Worm (Caenorhabditis elegans) whole organism, early embryonic: Measurements from ENCODE around the gene T14G12.11.

ENCODE experiments used
- B0310.2 ChIP-seq: sonication (generic microtip); optimal IDR thresholded peaks from 2 replicates; lab custom pipeline; 2016; ENCODE audit warnings: mild to moderate bottlenecking, missing genetic modification characterization, missing compliant biosample characterization
- F13C5.2 ChIP-seq: sonication (generic microtip); optimal IDR thresholded peaks from 2 replicates; lab custom pipeline; 2017; ENCODE audit warnings: mild to moderate bottlenecking, missing genetic modification characterization, inconsistent platforms, missing compliant biosample characterization
- aly-1 ChIP-seq: sonication (generic microtip); optimal IDR thresholded peaks from 2 replicates; lab custom pipeline; 2016; ENCODE audit warnings: missing genetic modification characterization, missing compliant biosample characterization
- ama-1 ChIP-seq: fragments of 150-350 bp; optimal IDR thresholded peaks from 2 replicates; lab custom pipeline; 2014
- ceh-13 ChIP-seq: fragments of 200-800 bp; sonication (Bioruptor generic); optimal IDR thresholded peaks from 2 replicates; lab custom pipeline; 2018; ENCODE audit warnings: mild to moderate bottlenecking, missing genetic modification characterization, missing compliant biosample characterization
- ceh-36 ChIP-seq: sonication (generic microtip); optimal IDR thresholded peaks from 2 replicates; lab custom pipeline; 2016; ENCODE audit warnings: missing genetic modification characterization, inconsistent platforms, missing compliant biosample characterization
- ets-7 ChIP-seq: sonication (generic microtip); optimal IDR thresholded peaks from 2 replicates; lab custom pipeline; 2016; ENCODE audit warnings: missing genotype, missing genetic modification characterization, missing compliant biosample characterization
- flt-1 ChIP-seq: fragments of 200-800 bp; sonication (Bioruptor generic); IDR thresholded peaks from 2 replicates; pipeline ENCODE4 v1.3.6; 2022; ENCODE audit warnings: missing genetic modification characterization, missing compliant biosample characterization
- hmbx-1 ChIP-seq: sonication (generic microtip); optimal IDR thresholded peaks from 2 replicates; lab custom pipeline; 2016; ENCODE audit warnings: mild to moderate bottlenecking, missing genetic modification characterization, missing compliant biosample characterization
- hmg-4 ChIP-seq: fragments of 200-800 bp; sonication (Bioruptor generic); optimal IDR thresholded peaks from 2 replicates; lab custom pipeline; 2018; ENCODE audit warnings: mild to moderate bottlenecking, missing genetic modification characterization, missing compliant biosample characterization
- hnd-1 ChIP-seq: sonication (generic microtip); optimal IDR thresholded peaks from 2 replicates; lab custom pipeline; 2016; ENCODE audit warnings: missing genetic modification characterization, missing compliant biosample characterization
- pes-1 ChIP-seq: fragments of 200-800 bp; sonication (Bioruptor generic); IDR thresholded peaks from 2 replicates; pipeline ENCODE4 v1.3.6; 2022; ENCODE audit warnings: missing genetic modification reagents, missing genetic modification characterization, missing compliant biosample characterization
- scrt-1 ChIP-seq: fragments of 200-800 bp; sonication (Bioruptor generic); IDR thresholded peaks from 2 replicates; pipeline ENCODE4 v1.3.6; 2022; ENCODE audit warnings: missing genetic modification characterization, missing compliant biosample characterization
- sea-1 ChIP-seq: fragments of 200-800 bp; sonication (Bioruptor generic); conservative IDR thresholded peaks from 2 replicates; pipeline ENCODE4 v1.3.6; 2022; ENCODE audit warnings: missing genetic modification characterization, missing compliant biosample characterization
- tbx-11 ChIP-seq: fragments of 200-800 bp; sonication (Bioruptor generic); IDR thresholded peaks from 2 replicates; pipeline ENCODE4 v1.3.6; 2022; ENCODE audit warnings: missing genetic modification characterization, missing compliant biosample characterization
- tbx-37 ChIP-seq: fragments of 200-800 bp; sonication (Bioruptor generic); conservative IDR thresholded peaks from 2 replicates; pipeline ENCODE4 v1.3.6; 2022; ENCODE audit warnings: missing genetic modification reagents, missing genetic modification characterization, missing compliant biosample characterization
- tra-4 ChIP-seq: sonication (generic microtip); optimal IDR thresholded peaks from 2 replicates; lab custom pipeline; 2017; ENCODE audit warnings: missing genetic modification characterization, missing compliant biosample characterization

The T14G12.11 gene

ce11 chrX:3742223-3742622 lies 20.1 kb downstream of the T14G12.11 start, which contains the start of gene fkh-2:
fkh-2 (minus strand) TSS chrX:3742323.
- TF ChIP-seq flt-1 (GFP tag; lab: Robert Waterston, UW): no peak
- TF ChIP-seq tra-4 (tag; lab: Kevin White, UChicago): no peak
- TF ChIP-seq aly-1 (tag; lab: Kevin White, UChicago): no peak
- TF ChIP-seq tbx-11 (GFP tag; lab: Robert Waterston, UW): no peak
- no peak for TF ChIP-seq ceh-36 (tag; lab: Kevin White, UChicago)
- no peak for TF ChIP-seq scrt-1 (GFP tag; lab: Robert Waterston, UW)
- no peak for TF ChIP-seq sea-1 (GFP tag; lab: Robert Waterston, UW)
- TF ChIP-seq hnd-1 (tag; lab: Kevin White, UChicago): no peak

- TF ChIP-seq aly-1 (tag; lab: Kevin White, UChicago): no peak
- no peak for TF ChIP-seq hmg-4 (GFP tag; lab: Kevin White, UChicago)
- no peak for TF ChIP-seq tbx-37 (GFP tag; lab: Robert Waterston, UW)
- TF ChIP-seq ets-7 (tag; lab: Kevin White, UChicago): peak; percentile 20
- no peak for TF ChIP-seq pes-1 (GFP tag; lab: Robert Waterston, UW)
- TF ChIP-seq tbx-11 (GFP tag; lab: Robert Waterston, UW): no peak
Observed at ce11 chrX:3738617-3739016, 23.7 kb downstream of the T14G12.11 start.

ce11 chrX:3733732-3734131 lies 28.6 kb downstream of the T14G12.11 start, which contains the start of gene tag-18:
tag-18 (minus strand) TSS chrX:3734036.
- TF ChIP-seq tra-4 (tag; lab: Kevin White, UChicago) (no peak), sea-1 (GFP tag; lab: Robert Waterston, UW) (no peak), scrt-1 (GFP tag; lab: Robert Waterston, UW) (no peak), pes-1 (GFP tag; lab: Robert Waterston, UW) (no peak), hmg-4 (GFP tag; lab: Kevin White, UChicago) (no peak), tbx-37 (GFP tag; lab: Robert Waterston, UW) (no peak), ama-1 (lab: Kevin White, UChicago) (no peak), F13C5.2 (tag; lab: Kevin White, UChicago) (no peak), ceh-13 (GFP tag; lab: Kevin White, UChicago) (no peak), ets-7 (tag; lab: Kevin White, UChicago) (no peak)

ce11 chrX:3733321-3733720 lies 29.0 kb downstream of the T14G12.11 start:
- TF ChIP-seq sea-1 (GFP tag; lab: Robert Waterston, UW) (no peak), tbx-11 (GFP tag; lab: Robert Waterston, UW) (no peak), F13C5.2 (tag; lab: Kevin White, UChicago) (no peak), hmbx-1 (tag; lab: Kevin White, UChicago) (no peak), scrt-1 (GFP tag; lab: Robert Waterston, UW) (no peak), ets-7 (tag; lab: Kevin White, UChicago) (no peak), ceh-13 (GFP tag; lab: Kevin White, UChicago) (no peak), hnd-1 (tag; lab: Kevin White, UChicago) (no peak), flt-1 (GFP tag; lab: Robert Waterston, UW) (no peak), pes-1 (GFP tag; lab: Robert Waterston, UW) (no peak), hmg-4 (GFP tag; lab: Kevin White, UChicago) (no peak), B0310.2 (tag; lab: Kevin White, UChicago) (no peak), tra-4 (tag; lab: Kevin White, UChicago) (no peak), ama-1 (lab: Kevin White, UChicago) (no peak), aly-1 (tag; lab: Kevin White, UChicago) (no peak), tbx-37 (GFP tag; lab: Robert Waterston, UW) (no peak), ceh-36 (tag; lab: Kevin White, UChicago) (no peak)

ce11 chrX:3728970-3729369 lies 33.4 kb downstream of the T14G12.11 start, which contains the start of gene aex-4:
aex-4 (plus strand) TSS chrX:3729281.
- TF ChIP-seq tbx-11 (GFP tag; lab: Robert Waterston, UW): no peak
- no peak for TF ChIP-seq flt-1 (GFP tag; lab: Robert Waterston, UW)
- TF ChIP-seq F13C5.2 (tag; lab: Kevin White, UChicago): no peak
- TF ChIP-seq hmbx-1 (tag; lab: Kevin White, UChicago): no peak
- no peak for TF ChIP-seq B0310.2 (tag; lab: Kevin White, UChicago)

- TF ChIP-seq tbx-37 (GFP tag; lab: Robert Waterston, UW): no peak
- no peak for TF ChIP-seq B0310.2 (tag; lab: Kevin White, UChicago)
- no peak for TF ChIP-seq scrt-1 (GFP tag; lab: Robert Waterston, UW)
- TF ChIP-seq ets-7 (tag; lab: Kevin White, UChicago): no peak
- no peak for TF ChIP-seq tra-4 (tag; lab: Kevin White, UChicago)
- no peak for TF ChIP-seq flt-1 (GFP tag; lab: Robert Waterston, UW)
- TF ChIP-seq hmg-4 (GFP tag; lab: Kevin White, UChicago): no peak
- no peak for TF ChIP-seq hnd-1 (tag; lab: Kevin White, UChicago)
- no peak for TF ChIP-seq ceh-36 (tag; lab: Kevin White, UChicago)
- no peak for TF ChIP-seq hmbx-1 (tag; lab: Kevin White, UChicago)
- no peak for TF ChIP-seq ama-1 (lab: Kevin White, UChicago)
- no peak for TF ChIP-seq aly-1 (tag; lab: Kevin White, UChicago)
- TF ChIP-seq F13C5.2 (tag; lab: Kevin White, UChicago): no peak
- TF ChIP-seq sea-1 (GFP tag; lab: Robert Waterston, UW): no peak
- no peak for TF ChIP-seq ceh-13 (GFP tag; lab: Kevin White, UChicago)
- TF ChIP-seq pes-1 (GFP tag; lab: Robert Waterston, UW): no peak
Observed at ce11 chrX:3727274-3727673, 35.1 kb downstream of the T14G12.11 start, which contains the start of gene nlp-1. nlp-1 (plus strand) TSS chrX:3727574.

ce11 chrX:3725437-3725836 lies 36.9 kb downstream of the T14G12.11 start:
- TF ChIP-seq sea-1 (GFP tag; lab: Robert Waterston, UW) (no peak), aly-1 (tag; lab: Kevin White, UChicago) (no peak)
